Worm (Caenorhabditis elegans): ENCODE results near the gene C05B5.4.

The C05B5.4 gene

DNA sequence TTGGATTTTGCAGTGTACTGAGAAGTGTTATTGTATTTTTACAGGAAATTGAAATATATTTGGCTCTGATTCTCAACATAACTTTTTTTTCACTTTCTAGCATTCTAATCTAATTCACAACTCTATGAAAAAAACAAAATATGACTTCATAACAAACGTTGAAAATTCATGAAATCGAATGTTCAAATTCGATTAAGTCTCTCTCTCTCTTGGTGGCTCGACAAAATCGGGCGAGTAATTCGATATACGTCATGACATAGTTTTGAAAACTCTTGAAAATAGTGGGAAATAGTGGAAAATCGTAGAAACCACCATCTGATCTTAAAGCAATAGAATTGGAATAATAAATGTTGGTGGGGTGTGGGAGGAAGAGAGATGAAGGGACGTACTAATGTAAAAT lies 24.3 kb downstream of the C05B5.4 start:
- TF ChIP-seq ces-1 (GFP tag; optimal IDR thresholded peaks at IDR 0.05) (peak; percentile 95), flh-1 (GFP tag; optimal IDR thresholded peaks at IDR 0.05) (no peak), lin-32 (GFP tag; optimal IDR thresholded peaks at IDR 0.05) (no peak)

DNA sequence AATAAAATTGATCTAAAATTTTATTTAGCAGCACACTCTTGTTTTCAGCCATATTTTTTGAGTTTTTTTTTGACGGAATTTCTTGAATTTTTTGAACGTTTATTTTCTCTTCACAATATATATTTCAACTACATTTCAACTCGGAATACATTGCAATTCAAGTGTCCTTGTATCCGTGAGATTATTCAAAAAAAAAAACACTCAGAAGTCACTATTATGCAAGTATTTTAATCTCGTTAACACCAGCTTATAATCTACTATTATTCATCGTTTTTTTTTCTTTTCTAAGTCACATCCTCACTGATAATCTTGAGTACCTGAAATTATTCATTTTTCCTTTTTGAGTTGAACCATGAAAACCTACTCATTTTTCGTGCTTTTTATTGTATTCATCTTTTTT lies 29.8 kb downstream of the C05B5.4 start, which contains the start of gene ins-21:
TSS of gene ins-21 (plus strand) at position 301 of the 400 bp plus-strand sequence.
- TF ChIP-seq ces-1 (GFP tag; optimal IDR thresholded peaks at IDR 0.05), result no peak
- TF ChIP-seq nhr-76 (tag; optimal IDR thresholded peaks at IDR 0.05), result no peak
- TF ChIP-seq snpc-4 (tag; optimal IDR thresholded peaks at IDR 0.05), result no peak
- no peak for TF ChIP-seq pha-4 (tag; optimal IDR thresholded peaks at IDR 0.05)
- TF ChIP-seq mep-1 (tag; optimal IDR thresholded peaks at IDR 0.05), result no peak
- no peak for TF ChIP-seq ham-2 (GFP tag; optimal IDR thresholded peaks at IDR 0.05)
- no peak for TF ChIP-seq lsy-2 (tag; optimal IDR thresholded peaks at IDR 0.05)
- TF ChIP-seq ztf-11 (tag; optimal IDR thresholded peaks at IDR 0.05), result no peak
- no peak for TF ChIP-seq zip-8 (tag; optimal IDR thresholded peaks at IDR 0.05)
- no peak for TF ChIP-seq bed-3 (GFP tag; optimal IDR thresholded peaks at IDR 0.05)
- no peak for TF ChIP-seq nhr-28 (tag; optimal IDR thresholded peaks at IDR 0.05)

DNA sequence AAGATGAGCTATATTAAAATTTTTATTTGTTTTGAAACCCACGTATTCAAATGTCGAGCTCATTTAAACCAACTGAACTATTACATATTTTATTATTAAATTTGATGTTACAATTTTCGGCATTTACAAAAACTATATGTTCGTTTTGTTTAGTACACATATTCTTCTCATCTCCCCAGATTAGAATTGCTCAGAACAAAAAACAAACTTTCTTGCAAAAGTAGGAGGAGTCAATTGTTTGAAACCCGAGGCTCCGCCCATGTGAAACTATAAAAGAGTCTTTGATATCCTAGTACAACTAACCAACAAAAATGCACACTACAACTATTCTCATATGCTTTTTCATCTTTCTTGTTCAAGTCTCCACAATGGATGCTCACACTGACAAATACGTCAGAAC lies 32.3 kb downstream of the C05B5.4 start, which contains the start of gene ins-22:
TSS of gene ins-22 (plus strand) at position 301 of the 400 bp plus-strand sequence.
- TF ChIP-seq nhr-12 (tag; optimal IDR thresholded peaks at IDR 0.05) (no peak), mep-1 (tag; optimal IDR thresholded peaks at IDR 0.05) (no peak), lin-13 (tag; optimal IDR thresholded peaks at IDR 0.05) (no peak), lin-32 (GFP tag; optimal IDR thresholded peaks at IDR 0.05) (no peak), mls-2 (tag; optimal IDR thresholded peaks at IDR 0.05) (no peak), lsy-2 (tag; optimal IDR thresholded peaks at IDR 0.05) (no peak), blmp-1 (tag; optimal IDR thresholded peaks at IDR 0.05) (no peak), ceh-83 (GFP tag; optimal IDR thresholded peaks at IDR 0.05) (no peak), ham-2 (GFP tag; optimal IDR thresholded peaks at IDR 0.05) (no peak), bed-3 (GFP tag; optimal IDR thresholded peaks at IDR 0.05) (no peak), elt-3 (tag; optimal IDR thresholded peaks at IDR 0.05) (no peak), zip-8 (tag; optimal IDR thresholded peaks at IDR 0.05) (no peak), ces-1 (GFP tag; optimal IDR thresholded peaks at IDR 0.05) (no peak), unc-62 (GFP tag; optimal IDR thresholded peaks at IDR 0.05) (no peak), cnd-1 (tag; optimal IDR thresholded peaks at IDR 0.05) (no peak), mab-5 (tag; optimal IDR thresholded peaks at IDR 0.05) (no peak), ceh-43 (GFP tag; optimal IDR thresholded peaks at IDR 0.05) (no peak), elt-1 (tag; optimal IDR thresholded peaks at IDR 0.05; ENCODE audit: borderline replicate concordance, insufficient read depth) (no peak), unc-120 (tag; optimal IDR thresholded peaks at IDR 0.05; ENCODE audit: poor library complexity, severe bottlenecking) (no peak)

DNA sequence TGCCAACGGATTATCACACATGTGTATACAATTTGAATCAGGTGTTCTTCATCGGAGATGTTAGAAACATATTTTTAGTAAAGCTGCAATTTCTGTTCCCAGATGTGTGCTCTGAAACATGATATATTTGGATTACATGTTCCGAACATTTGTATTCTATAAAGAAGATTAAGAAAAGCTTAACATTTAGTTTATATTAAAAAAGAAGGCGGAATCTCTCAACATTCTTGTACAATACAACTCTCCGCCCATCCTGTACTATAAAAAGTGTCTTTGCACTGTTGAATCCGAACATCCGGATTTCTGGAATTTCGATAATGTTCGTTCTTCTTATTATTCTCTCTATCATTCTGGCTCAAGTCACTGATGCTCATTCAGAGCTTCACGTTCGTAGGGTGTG lies 34.3 kb downstream of the C05B5.4 start, which contains the start of gene ins-23:
TSS of gene ins-23 (plus strand) at position 301 of the 400 bp plus-strand sequence.
- TF ChIP-seq snpc-4 (tag; optimal IDR thresholded peaks at IDR 0.05) (no peak), lsy-2 (tag; optimal IDR thresholded peaks at IDR 0.05) (no peak), ham-2 (GFP tag; optimal IDR thresholded peaks at IDR 0.05) (no peak), drap-1 (GFP tag; optimal IDR thresholded peaks at IDR 0.05) (no peak), sptf-1 (tag; optimal IDR thresholded peaks at IDR 0.05) (no peak), elt-1 (tag; optimal IDR thresholded peaks at IDR 0.05; ENCODE audit: borderline replicate concordance, insufficient read depth) (no peak), unc-39 (tag; optimal IDR thresholded peaks at IDR 0.05) (no peak), nhr-237 (tag; optimal IDR thresholded peaks at IDR 0.05) (no peak), zip-8 (tag; optimal IDR thresholded peaks at IDR 0.05) (no peak), sem-2 (GFP tag; optimal IDR thresholded peaks at IDR 0.05) (no peak), pha-4 (tag; optimal IDR thresholded peaks at IDR 0.05) (no peak), nhr-2 (tag; optimal IDR thresholded peaks at IDR 0.05) (no peak), elt-3 (tag; optimal IDR thresholded peaks at IDR 0.05) (no peak), ceh-43 (GFP tag; optimal IDR thresholded peaks at IDR 0.05) (no peak), nhr-28 (tag; optimal IDR thresholded peaks at IDR 0.05) (no peak), bed-3 (GFP tag; optimal IDR thresholded peaks at IDR 0.05) (no peak), mep-1 (tag; optimal IDR thresholded peaks at IDR 0.05) (no peak), cnd-1 (tag; optimal IDR thresholded peaks at IDR 0.05) (no peak)

DNA sequence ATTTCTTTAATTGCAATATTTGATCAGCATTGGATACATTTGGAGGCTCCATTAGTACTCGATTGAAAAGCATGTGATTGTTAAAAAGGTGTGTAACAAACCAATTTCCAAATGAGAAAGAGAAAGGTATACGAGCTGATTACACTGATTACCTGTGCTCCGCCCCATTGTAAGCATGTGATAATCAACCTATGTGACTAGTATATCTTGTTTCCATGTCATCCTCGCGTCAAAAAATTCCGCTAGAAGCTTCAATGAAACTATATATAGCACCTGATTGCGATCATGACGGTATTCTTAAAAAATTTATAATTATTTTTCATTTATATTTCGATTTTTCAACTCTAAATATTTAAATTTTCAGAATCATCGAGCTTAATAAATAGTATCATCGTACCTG lies 36.9 kb downstream of the C05B5.4 start, which contains the start of gene M04D8.4:
TSS of gene M04D8.4 (minus strand) at position 101 of the 400 bp plus-strand sequence.
- TF ChIP-seq ces-1 (GFP tag; optimal IDR thresholded peaks at IDR 0.05), result no peak
- no peak for TF ChIP-seq snpc-4 (tag; optimal IDR thresholded peaks at IDR 0.05)
- no peak for TF ChIP-seq M03D4.4 (tag; optimal IDR thresholded peaks at IDR 0.05)
- no peak for TF ChIP-seq ztf-11 (tag; optimal IDR thresholded peaks at IDR 0.05)
- TF ChIP-seq unc-62 (GFP tag; optimal IDR thresholded peaks at IDR 0.05), result no peak
- TF ChIP-seq ceh-43 (GFP tag; optimal IDR thresholded peaks at IDR 0.05), result no peak
- TF ChIP-seq bed-3 (GFP tag; optimal IDR thresholded peaks at IDR 0.05), result no peak
- TF ChIP-seq nhr-76 (tag; optimal IDR thresholded peaks at IDR 0.05), result no peak
- TF ChIP-seq sptf-1 (tag; optimal IDR thresholded peaks at IDR 0.05), result no peak
